Fruit fly (Drosophila melanogaster): Measurements from ENCODE around the gene CG42371.

The CG42371 gene

DNA sequence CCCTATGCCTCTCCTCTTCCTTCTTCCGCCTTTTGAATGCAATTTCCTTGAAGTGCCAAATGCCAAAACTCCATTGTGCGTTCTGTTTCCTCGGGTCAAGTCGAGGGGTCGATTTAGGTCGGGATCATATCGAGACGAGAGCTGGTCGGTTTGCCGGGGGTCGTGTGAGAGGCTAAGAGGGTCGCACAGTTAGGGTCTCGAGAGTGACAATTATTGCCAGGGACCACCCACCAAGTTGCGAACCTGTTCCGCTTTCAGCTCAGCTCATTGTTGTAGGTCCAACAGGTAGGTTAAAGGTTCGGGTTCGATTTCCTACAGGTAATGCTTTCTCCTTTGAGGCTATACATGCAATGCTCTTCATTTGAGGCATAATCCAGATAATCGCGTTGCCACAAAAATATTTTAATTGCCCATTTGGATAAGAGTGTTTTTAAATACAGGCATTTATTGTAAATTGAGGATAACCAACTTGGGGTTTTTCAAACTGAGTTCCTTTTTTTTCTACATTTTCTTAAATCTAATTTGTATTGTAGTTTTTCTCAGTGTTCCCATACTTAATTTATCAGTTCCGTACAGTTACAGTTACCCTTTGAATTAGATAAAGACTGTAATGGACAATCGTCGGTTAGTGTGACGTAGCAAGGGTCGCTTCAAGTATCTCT is 44.5 kb downstream of the CG42371 start (continued):
- TF ChIP-seq CG18764 (GFP tag; optimal IDR thresholded peaks at IDR 0.05) (no peak), CG42726 (GFP tag; IDR thresholded peaks at IDR 0.05; ENCODE audit: partially characterized antibody) (no peak), CG15479 (GFP tag; optimal IDR thresholded peaks at IDR 0.05) (peak; percentile 92), CG30431 (GFP tag; optimal IDR thresholded peaks at IDR 0.05) (no peak), CG9817 (tag; optimal IDR thresholded peaks at IDR 0.05) (no peak), toy (GFP tag; IDR thresholded peaks at IDR 0.05) (no peak), HmgZ (tag; optimal IDR thresholded peaks at IDR 0.05) (no peak), insv (GFP tag; optimal IDR thresholded peaks at IDR 0.05) (no peak), slp2 (GFP tag; optimal IDR thresholded peaks at IDR 0.05) (no peak), tx (GFP tag; optimal IDR thresholded peaks at IDR 0.05) (no peak), Dll (GFP tag; IDR thresholded peaks at IDR 0.05; ENCODE audit: partially characterized antibody) (no peak), CTCF (GFP tag; optimal IDR thresholded peaks at IDR 0.05) (no peak), eve (GFP tag; optimal IDR thresholded peaks at IDR 0.05) (peak in 1 of 2 experiments; percentile 41), CG8924 (tag; optimal IDR thresholded peaks at IDR 0.05) (no peak), peb (GFP tag; IDR thresholded peaks at IDR 0.05) (no peak), h (optimal IDR thresholded peaks at IDR 0.05) (no peak), lmd (GFP tag; IDR thresholded peaks at IDR 0.05) (no peak), kah (GFP tag; optimal IDR thresholded peaks at IDR 0.05) (no peak), CG12942 (GFP tag; optimal IDR thresholded peaks at IDR 0.05) (no peak), nau (GFP tag; optimal IDR thresholded peaks at IDR 0.05) (no peak), H2.0 (GFP tag; IDR thresholded peaks at IDR 0.05) (no peak), gem (tag; optimal IDR thresholded peaks at IDR 0.05) (peak; percentile 49), ewg (GFP tag; optimal IDR thresholded peaks at IDR 0.05) (no peak), CG2199 (GFP tag; IDR thresholded peaks at IDR 0.05) (no peak), CG9727 (GFP tag; optimal IDR thresholded peaks at IDR 0.05) (peak; percentile 15), fd96Cb (tag; optimal IDR thresholded peaks at IDR 0.05) (no peak), CG12659 (GFP tag; optimal IDR thresholded peaks at IDR 0.05) (no peak), vnd (GFP tag; IDR thresholded peaks at IDR 0.05; ENCODE audit: partially characterized antibody) (no peak), kni (GFP tag; optimal IDR thresholded peaks at IDR 0.05) (peak; percentile 4), CG13894 (tag; optimal IDR thresholded peaks at IDR 0.05) (no peak), hbn (GFP tag; IDR thresholded peaks at IDR 0.05; ENCODE audit: partially characterized antibody) (no peak), bowl (GFP tag; IDR thresholded peaks at IDR 0.05) (no peak), Meics (GFP tag; optimal IDR thresholded peaks at IDR 0.05) (no peak), fd3F (GFP tag; optimal IDR thresholded peaks at IDR 0.05) (no peak), phol (tag; optimal IDR thresholded peaks at IDR 0.05) (peak; percentile 7), Taf1 (GFP tag; IDR thresholded peaks at IDR 0.05) (no peak), Xrp1 (GFP tag; IDR thresholded peaks at IDR 0.05) (peak; percentile 21; the same call in 1 of the 2 replicates), Gug (GFP tag; IDR thresholded peaks at IDR 0.05) (no peak), zfh2 (GFP tag; optimal IDR thresholded peaks at IDR 0.05) (no peak), Gsc (GFP tag; IDR thresholded peaks at IDR 0.05) (no peak), CG15514 (GFP tag; optimal IDR thresholded peaks at IDR 0.05) (no peak), Myb (GFP tag; optimal IDR thresholded peaks at IDR 0.05) (no peak), Aef1 (GFP tag; IDR thresholded peaks at IDR 0.05) (no peak), dmrt99B (tag; optimal IDR thresholded peaks at IDR 0.05) (peak; percentile 5), Poxn (GFP tag; IDR thresholded peaks at IDR 0.05) (no peak), Dfd (GFP tag; optimal IDR thresholded peaks at IDR 0.05) (no peak), Bteb2 (GFP tag; optimal IDR thresholded peaks at IDR 0.05) (no peak), CG1233 (GFP tag; optimal IDR thresholded peaks at IDR 0.05) (no peak), CG4328 (GFP tag; optimal IDR thresholded peaks at IDR 0.05) (no peak), Hr51 (GFP tag; optimal IDR thresholded peaks at IDR 0.05) (peak in 1 of 2 experiments; percentile 13), CG6854 (GFP tag; optimal IDR thresholded peaks at IDR 0.05) (no peak)

All from whole organism, embryonic.